Worm (Caenorhabditis elegans) whole organism, mixed stage, embryonic: ENCODE data around the gene exc-7.

Source experiments
- M03D4.4 ChIP-seq: sonication (generic microtip); optimal IDR thresholded peaks from 2 replicates; lab custom pipeline; 2017; ENCODE audit warnings: mild to moderate bottlenecking, missing genetic modification characterization, missing compliant biosample characterization
- ceh-39 ChIP-seq: fragments of 150-350 bp; optimal IDR thresholded peaks from 2 replicates; lab custom pipeline; 2014; ENCODE audit warnings: missing biosample characterization, missing genetic modification characterization
- ces-1 ChIP-seq: fragments of 150-350 bp; optimal IDR thresholded peaks from 2 replicates; lab custom pipeline; 2014; ENCODE audit warnings: missing biosample characterization, missing genetic modification reagents, missing genetic modification characterization
- cnd-1 ChIP-seq: fragments of 200-800 bp; sonication (Bioruptor generic); optimal IDR thresholded peaks from 2 replicates; lab custom pipeline; 2018; ENCODE audit warnings: mild to moderate bottlenecking, missing genetic modification characterization, missing compliant biosample characterization
- elt-3 ChIP-seq: fragments of 150-350 bp; optimal IDR thresholded peaks from 2 replicates; lab custom pipeline; 2014; ENCODE audit warnings: missing biosample characterization, missing genetic modification characterization
- lin-13 ChIP-seq: fragments of 150-350 bp; optimal IDR thresholded peaks from 2 replicates; lab custom pipeline; 2014; ENCODE audit warnings: missing biosample characterization, missing genetic modification characterization
- lin-32 ChIP-seq: fragments of 200-800 bp; sonication (Bioruptor generic); optimal IDR thresholded peaks from 2 replicates; lab custom pipeline; 2018; ENCODE audit warnings: mild to moderate bottlenecking, missing genetic modification characterization, missing compliant biosample characterization
- mab-5 ChIP-seq: fragments of 150-350 bp; optimal IDR thresholded peaks from 2 replicates; lab custom pipeline; 2014; ENCODE audit warnings: missing biosample characterization, missing genetic modification characterization
- mls-2 ChIP-seq: sonication (generic microtip); optimal IDR thresholded peaks from 2 replicates; lab custom pipeline; 2016; ENCODE audit warnings: mild to moderate bottlenecking, missing genetic modification characterization, moderate library complexity, missing compliant biosample characterization
- nhr-237 ChIP-seq: fragments of 150-350 bp; optimal IDR thresholded peaks from 2 replicates; lab custom pipeline; 2014; ENCODE audit warnings: missing biosample characterization, missing genetic modification characterization
- snpc-4 ChIP-seq: fragments of 150-350 bp; optimal IDR thresholded peaks from 2 replicates; lab custom pipeline; 2014; ENCODE audit warnings: missing biosample characterization, missing genetic modification characterization
- sptf-1 ChIP-seq: sonication (generic microtip); optimal IDR thresholded peaks from 2 replicates; lab custom pipeline; 2017; ENCODE audit warnings: mild to moderate bottlenecking, missing genetic modification characterization, moderate library complexity, missing compliant biosample characterization
- unc-62 ChIP-seq: fragments of 150-350 bp; optimal IDR thresholded peaks from 2 replicates; lab custom pipeline; 2014; ENCODE audit warnings: missing biosample characterization, missing genetic modification reagents, missing genetic modification characterization

- no peak for TF ChIP-seq mls-2 (tag; lab: Kevin White, UChicago)
- TF ChIP-seq unc-62 = peak; percentile 90
- TF ChIP-seq lin-13 (tag; lab: Kevin White, UChicago) = no peak
- TF ChIP-seq M03D4.4 (tag; lab: Kevin White, UChicago) = no peak
- no peak for TF ChIP-seq ceh-39 (tag; lab: Kevin White, UChicago)
- no peak for TF ChIP-seq snpc-4 (tag; lab: Kevin White, UChicago)
- TF ChIP-seq sptf-1 (tag; lab: Kevin White, UChicago) = no peak
- TF ChIP-seq lin-32 (GFP tag; lab: Kevin White, UChicago) = no peak
- no peak for TF ChIP-seq elt-3
- TF ChIP-seq cnd-1 (tag; lab: Kevin White, UChicago) = no peak
- TF ChIP-seq ces-1 (GFP tag; lab: Kevin White, UChicago) = no peak
- no peak for TF ChIP-seq mab-5
- TF ChIP-seq nhr-237 (tag; lab: Kevin White, UChicago) = no peak
These were observed 45.4 kb downstream of the exc-7 start for ce11 chrII:9621121-9621520.
